Fruit fly (Drosophila melanogaster): Measurements from ENCODE around the gene bc10.

The bc10 gene

dm6 chr3L:5522904-5523428 lies 42.1 kb upstream of the bc10 start:
- TF ChIP-seq Ets65A (GFP tag) (peak; percentile 67), scrt (GFP tag; optimal IDR thresholded peaks at IDR 0.05) (peak; percentile 66), CG18011 (GFP tag; optimal IDR thresholded peaks at IDR 0.05) (no peak), Ada2b (GFP tag; IDR thresholded peaks at IDR 0.05) (no peak), CG4820 (GFP tag; optimal IDR thresholded peaks at IDR 0.05) (no peak), CG5180 (GFP tag; optimal IDR thresholded peaks at IDR 0.05) (peak; percentile 95), Deaf1 (tag; optimal IDR thresholded peaks at IDR 0.05) (peak; percentile 89)

- TF ChIP-seq lilli (GFP tag; optimal IDR thresholded peaks at IDR 0.05), result no peak
- TF ChIP-seq sqz (GFP tag; optimal IDR thresholded peaks at IDR 0.05), result no peak
- no peak for TF ChIP-seq CG2678 (tag; optimal IDR thresholded peaks at IDR 0.05)
- no peak for TF ChIP-seq HLH54F (GFP tag; optimal IDR thresholded peaks at IDR 0.05)
- no peak for TF ChIP-seq Blimp-1 (GFP tag; optimal IDR thresholded peaks at IDR 0.05)
- no peak for TF ChIP-seq Atf6 (GFP tag; IDR thresholded peaks at IDR 0.05)
- TF ChIP-seq kni (GFP tag; optimal IDR thresholded peaks at IDR 0.05), result no peak
- no peak for TF ChIP-seq klu (GFP tag; IDR thresholded peaks at IDR 0.05)
- no peak for TF ChIP-seq CG10366 (GFP tag; IDR thresholded peaks at IDR 0.05)
- no peak for TF ChIP-seq CG2120 (GFP tag; optimal IDR thresholded peaks at IDR 0.05)
These were observed 35.8 kb upstream of the bc10 start, which contains the start of gene Lkr for dm6 chr3L:5529241-5529640. Gene Lkr, minus strand, starts transcription at chr3L:5529341.

dm6 chr3L:5534253-5534652 lies 30.8 kb upstream of the bc10 start:
- TF ChIP-seq amos (GFP tag; IDR thresholded peaks at IDR 0.05; ENCODE audit: partially characterized antibody) (peak; percentile 38; the same call in 1 of the 2 replicates), CG42726 (GFP tag; IDR thresholded peaks at IDR 0.05; ENCODE audit: partially characterized antibody) (no peak), HLH4C (GFP tag; IDR thresholded peaks at IDR 0.05; ENCODE audit: partially characterized antibody) (peak; percentile 51; the same call in 2 of the 3 replicates), CG13287 (GFP tag; IDR thresholded peaks at IDR 0.05; ENCODE audit: partially characterized antibody) (peak; percentile 76), sob (GFP tag; IDR thresholded peaks at IDR 0.05) (peak; percentile 23; the same call in 1 of the 2 replicates), CG34224 (GFP tag; IDR thresholded peaks at IDR 0.05; ENCODE audit: partially characterized antibody) (peak; percentile 84), Bdp1 (GFP tag; optimal IDR thresholded peaks at IDR 0.05) (no peak), inv (GFP tag; IDR thresholded peaks at IDR 0.05; ENCODE audit: partially characterized antibody) (peak; percentile 39; the same call in 1 of the 2 replicates), unpg (GFP tag; optimal IDR thresholded peaks at IDR 0.05) (no peak), Opbp (GFP tag; IDR thresholded peaks at IDR 0.05; ENCODE audit: partially characterized antibody) (peak; percentile 48; the same call in 2 of the 3 replicates), Sry-β (GFP tag; optimal IDR thresholded peaks at IDR 0.05) (peak; percentile 83), ac (GFP tag; optimal IDR thresholded peaks at IDR 0.05) (no peak), gt (GFP tag; IDR thresholded peaks at IDR 0.05) (no peak), Meics (GFP tag; optimal IDR thresholded peaks at IDR 0.05) (no peak), CG2889 (GFP tag; IDR thresholded peaks at IDR 0.05) (no peak), CG34422 (GFP tag; IDR thresholded peaks at IDR 0.05) (no peak), CG6654 (GFP tag; optimal IDR thresholded peaks at IDR 0.05) (peak; percentile 88), CG16813 (GFP tag; IDR thresholded peaks at IDR 0.05; ENCODE audit: partially characterized antibody) (peak; percentile 56; the same call in 2 of the 3 replicates), rib (GFP tag; IDR thresholded peaks at IDR 0.05) (no peak), knrl (GFP tag; IDR thresholded peaks at IDR 0.05; ENCODE audit: partially characterized antibody) (no peak), CG14710 (tag; optimal IDR thresholded peaks at IDR 0.05) (no peak), tna (GFP tag; IDR thresholded peaks at IDR 0.05; ENCODE audit: partially characterized antibody) (peak; percentile 64), chinmo (GFP tag; IDR thresholded peaks at IDR 0.05; ENCODE audit: partially characterized antibody) (peak; percentile 94), CG14965 (GFP tag; optimal IDR thresholded peaks at IDR 0.05; ENCODE audit: borderline replicate concordance) (no peak), Pdp1 (GFP tag; optimal IDR thresholded peaks at IDR 0.05) (peak in 1 of 2 experiments; percentile 56), crol (GFP tag; IDR thresholded peaks at IDR 0.05) (no peak), CG2199 (GFP tag; IDR thresholded peaks at IDR 0.05) (0 out of 3 replicates have a peak, but pooled peaks have one; percentile 33), Scr (GFP tag; IDR thresholded peaks at IDR 0.05; ENCODE audit: partially characterized antibody) (no peak)
